Worm (Caenorhabditis elegans) whole organism, L1 larva: ENCODE measurements around the gene gbh-2.

Experiments used
- C34B4.2 ChIP-seq: sonication (generic microtip); optimal IDR thresholded peaks from 2 replicates; lab custom pipeline; 2017; ENCODE audit warnings: mild to moderate bottlenecking, missing genetic modification characterization, missing compliant biosample characterization
- Y116A8C.19 ChIP-seq: sonication (generic microtip); optimal IDR thresholded peaks from 2 replicates; lab custom pipeline; 2016; ENCODE audit warnings: missing compliant biosample characterization, missing genetic modification characterization, borderline replicate concordance
- aha-1 ChIP-seq: fragments of 150-350 bp; optimal IDR thresholded peaks from 2 replicates; lab custom pipeline; 2014; ENCODE audit warnings: missing biosample characterization, missing genetic modification characterization
- alr-1 ChIP-seq: fragments of 200-800 bp; sonication (Bioruptor generic); optimal IDR thresholded peaks from 2 replicates; lab custom pipeline; 2018; ENCODE audit warnings: borderline replicate concordance, mild to moderate bottlenecking, missing genetic modification characterization, missing compliant biosample characterization
- ama-1 ChIP-seq: fragments of 150-350 bp; optimal IDR thresholded peaks from 2 replicates; lab custom pipeline; 2014
- ceh-8 ChIP-seq: fragments of 200-800 bp; sonication (Bioruptor generic); optimal IDR thresholded peaks from 2 replicates; lab custom pipeline; 2018; ENCODE audit warnings: mild to moderate bottlenecking, missing genetic modification characterization, moderate library complexity, missing compliant biosample characterization
- ceh-82 ChIP-seq, 3 experiments: fragments of 150-350 bp in 1 of 3; sonication (generic microtip) in 2 of 3; optimal IDR thresholded peaks; 2 replicates each; lab custom pipeline; 2014 to 2017; ENCODE audit warnings: missing biosample characterization in 3 of 3, missing genetic modification characterization in 3 of 3
- ceh-88 ChIP-seq: fragments of 200-800 bp; sonication (Bioruptor generic); IDR thresholded peaks from 2 replicates; pipeline ENCODE4 v1.3.6; 2022; ENCODE audit warnings: missing genetic modification characterization, missing compliant biosample characterization
- ces-1 ChIP-seq: fragments of 150-350 bp; optimal IDR thresholded peaks from 2 replicates; lab custom pipeline; 2014; ENCODE audit warnings: missing biosample characterization, missing genetic modification reagents, missing genetic modification characterization
- dsc-1 ChIP-seq: sonication (generic microtip); optimal IDR thresholded peaks from 2 replicates; lab custom pipeline; 2016; ENCODE audit warnings: mild to moderate bottlenecking, missing genetic modification characterization, missing compliant biosample characterization
- efl-1 ChIP-seq, 4 experiments: fragments of 150-350 bp; optimal IDR thresholded peaks in 3 of 4; peaks in 1 of 4; 1 replicate in 1 of 4; 2 replicates in 3 of 4; lab custom pipeline; 2014; ENCODE audit warnings: missing biosample characterization in 2 of 4, missing genetic modification characterization in 2 of 4, missing genetic modification reagents in 2 of 4
- efl-3 ChIP-seq: fragments of 200-800 bp; sonication (Bioruptor generic); optimal IDR thresholded peaks from 2 replicates; lab custom pipeline; 2018; ENCODE audit warnings: mild to moderate bottlenecking, missing genetic modification characterization, missing compliant biosample characterization
- egl-27 ChIP-seq, 2 experiments: fragments of 150-350 bp in 1 of 2; sonication (generic microtip); optimal IDR thresholded peaks; 3 replicates each; lab custom pipeline; 2017 to 2018; ENCODE audit warnings: missing biosample characterization in 2 of 2, missing genetic modification characterization in 2 of 2, missing genetic modification reagents in 2 of 2
- elt-3 ChIP-seq, 6 experiments: fragments of 150-350 bp in 1 of 6; sonication (generic microtip); optimal IDR thresholded peaks; 2 replicates each; lab custom pipeline; 2017 to 2018; ENCODE audit warnings: missing biosample characterization in 6 of 6, missing genetic modification characterization in 6 of 6, inconsistent platforms in 1 of 6
- ets-5 ChIP-seq: fragments of 200-800 bp; sonication (Bioruptor generic); IDR thresholded peaks from 2 replicates; pipeline ENCODE4 v1.3.6; 2022; ENCODE audit warnings: missing genetic modification characterization, missing compliant biosample characterization
- grh-1 ChIP-seq: fragments of 200-800 bp; sonication (Bioruptor generic); IDR thresholded peaks from 2 replicates; pipeline ENCODE4 v1.3.6; 2022; ENCODE audit warnings: missing genetic modification reagents, missing genetic modification characterization, missing compliant biosample characterization
- hlh-4 ChIP-seq: sonication (generic microtip); optimal IDR thresholded peaks from 2 replicates; lab custom pipeline; 2016; ENCODE audit warnings: mild to moderate bottlenecking, missing genetic modification characterization, missing compliant biosample characterization
- hpl-2 ChIP-seq: fragments of 150-350 bp; optimal IDR thresholded peaks from 2 replicates; lab custom pipeline; 2014; ENCODE audit warnings: missing biosample characterization, missing genetic modification reagents, missing genetic modification characterization
- irx-1 ChIP-seq: sonication (generic microtip); optimal IDR thresholded peaks from 2 replicates; lab custom pipeline; 2016; ENCODE audit warnings: missing genetic modification characterization, missing compliant biosample characterization
- jun-1 ChIP-seq: fragments of 150-350 bp; optimal IDR thresholded peaks from 2 replicates; lab custom pipeline; 2014; ENCODE audit warnings: missing biosample characterization, missing genetic modification reagents, missing genetic modification characterization
- lin-35 ChIP-seq, 2 experiments: fragments of 150-350 bp; optimal IDR thresholded peaks; 2 replicates each; lab custom pipeline; 2014; ENCODE audit warnings: missing biosample characterization in 2 of 2, missing genetic modification characterization in 2 of 2, missing genetic modification reagents in 2 of 2
- lin-39 ChIP-seq: fragments of 150-350 bp; optimal IDR thresholded peaks from 2 replicates; lab custom pipeline; 2014; ENCODE audit warnings: missing biosample characterization, missing genetic modification reagents, missing genetic modification characterization
- lsy-2 ChIP-seq, 2 experiments: fragments of 150-350 bp; optimal IDR thresholded peaks; 2 replicates each; lab custom pipeline; 2014; ENCODE audit warnings: missing biosample characterization in 2 of 2, missing genetic modification characterization in 2 of 2
- mef-2 ChIP-seq: fragments of 150-350 bp; optimal IDR thresholded peaks from 2 replicates; lab custom pipeline; 2014; ENCODE audit warnings: missing biosample characterization, missing genetic modification characterization
- nhr-12 ChIP-seq: sonication (generic microtip); optimal IDR thresholded peaks from 2 replicates; lab custom pipeline; 2017; ENCODE audit warnings: missing biosample characterization, missing genetic modification characterization
- nhr-237 ChIP-seq: fragments of 150-350 bp; optimal IDR thresholded peaks from 2 replicates; lab custom pipeline; 2014; ENCODE audit warnings: missing biosample characterization, missing genetic modification characterization
- nhr-28 ChIP-seq: fragments of 150-350 bp; optimal IDR thresholded peaks from 2 replicates; lab custom pipeline; 2014; ENCODE audit warnings: missing biosample characterization, missing genetic modification characterization
- nhr-71 ChIP-seq: sonication (generic microtip); optimal IDR thresholded peaks from 2 replicates; lab custom pipeline; 2016; ENCODE audit warnings: mild to moderate bottlenecking, missing genetic modification characterization, moderate library complexity, missing compliant biosample characterization
- nhr-77 ChIP-seq: fragments of 150-350 bp; optimal IDR thresholded peaks from 2 replicates; lab custom pipeline; 2014; ENCODE audit warnings: missing biosample characterization, missing genetic modification characterization
- nhr-90 ChIP-seq: sonication (generic microtip); optimal IDR thresholded peaks from 2 replicates; lab custom pipeline; 2016; ENCODE audit warnings: mild to moderate bottlenecking, missing genetic modification characterization, missing compliant biosample characterization; ENCODE audit not compliant: poor library complexity
- pag-3 ChIP-seq: sonication (generic microtip); optimal IDR thresholded peaks from 2 replicates; lab custom pipeline; 2017; ENCODE audit warnings: missing genetic modification characterization, mild to moderate bottlenecking, missing compliant biosample characterization, antibody characterized with exemption, borderline replicate concordance; ENCODE audit not compliant: insufficient read depth
- pax-3 ChIP-seq: fragments of 200-800 bp; sonication (Bioruptor generic); optimal IDR thresholded peaks from 2 replicates; lab custom pipeline; 2018; ENCODE audit warnings: mild to moderate bottlenecking, missing genetic modification characterization, moderate library complexity, missing compliant biosample characterization
- pqm-1 ChIP-seq: sonication (generic microtip); optimal IDR thresholded peaks from 3 replicates; lab custom pipeline; 2017; ENCODE audit warnings: missing biosample characterization, missing genetic modification characterization
- rnt-1 ChIP-seq: sonication (generic microtip); optimal IDR thresholded peaks from 2 replicates; lab custom pipeline; 2016; ENCODE audit warnings: mild to moderate bottlenecking, missing genetic modification characterization, moderate library complexity, missing compliant biosample characterization
- sox-4 ChIP-seq: sonication (generic microtip); optimal IDR thresholded peaks from 2 replicates; lab custom pipeline; 2016; ENCODE audit warnings: missing genetic modification characterization, missing compliant biosample characterization
- sptf-1 ChIP-seq: fragments of 150-350 bp; optimal IDR thresholded peaks from 2 replicates; lab custom pipeline; 2014; ENCODE audit warnings: missing biosample characterization, missing genetic modification characterization
- tbx-2 ChIP-seq: sonication (generic microtip); optimal IDR thresholded peaks from 2 replicates; lab custom pipeline; 2016; ENCODE audit warnings: missing genetic modification characterization, missing compliant biosample characterization
- tlp-1 ChIP-seq: fragments of 150-350 bp; optimal IDR thresholded peaks from 2 replicates; lab custom pipeline; 2014; ENCODE audit warnings: missing biosample characterization, missing genetic modification characterization
- unc-130 ChIP-seq: fragments of 150-350 bp; optimal IDR thresholded peaks from 2 replicates; lab custom pipeline; 2017; ENCODE audit warnings: missing biosample characterization, missing genetic modification characterization, inconsistent platforms
- unc-30 ChIP-seq: sonication (generic microtip); optimal IDR thresholded peaks from 2 replicates; lab custom pipeline; 2017; ENCODE audit warnings: missing biosample characterization, missing genetic modification characterization
- unc-86 ChIP-seq: sonication (generic microtip); optimal IDR thresholded peaks from 2 replicates; lab custom pipeline; 2016; ENCODE audit warnings: missing genetic modification characterization, missing compliant biosample characterization
- xbp-1 ChIP-seq: sonication (generic microtip); optimal IDR thresholded peaks from 2 replicates; lab custom pipeline; 2016; ENCODE audit warnings: missing genetic modification characterization, missing compliant biosample characterization
- zag-1 ChIP-seq: fragments of 150-350 bp; optimal IDR thresholded peaks from 2 replicates; lab custom pipeline; 2014; ENCODE audit warnings: missing biosample characterization, missing genetic modification characterization
- zip-4 ChIP-seq: fragments of 200-800 bp; sonication (Bioruptor generic); optimal IDR thresholded peaks from 2 replicates; lab custom pipeline; 2018; ENCODE audit warnings: mild to moderate bottlenecking, missing genetic modification characterization, moderate library complexity, missing compliant biosample characterization
- ztf-11 ChIP-seq, 2 experiments: sonication (generic microtip); optimal IDR thresholded peaks; 2 replicates each; lab custom pipeline; 2016 to 2017; ENCODE audit warnings: missing genetic modification characterization in 2 of 2, missing biosample characterization in 1 of 2, missing compliant biosample characterization in 1 of 2
- ztf-4 ChIP-seq: fragments of 150-350 bp; optimal IDR thresholded peaks from 2 replicates; lab custom pipeline; 2014; ENCODE audit warnings: missing biosample characterization, missing genetic modification characterization

gbh-2 gene

DNA sequence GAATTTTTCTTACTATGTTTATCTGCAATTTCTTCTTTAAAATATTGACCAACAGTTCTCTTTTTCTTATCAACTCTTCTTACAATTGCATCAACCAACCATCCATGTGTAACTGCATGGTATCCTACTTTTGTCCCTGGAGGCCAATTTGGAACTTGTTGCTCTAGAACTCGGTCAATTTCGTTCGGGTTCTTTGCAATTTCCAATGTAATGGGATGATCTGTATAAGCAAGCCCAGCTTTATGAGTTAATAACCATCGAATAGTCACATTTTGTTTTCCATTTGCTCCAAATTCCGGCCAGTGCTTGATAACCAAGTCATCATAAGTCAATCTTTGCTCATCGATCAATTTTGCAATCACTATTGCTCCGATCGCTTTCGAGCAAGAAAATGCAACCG is 6.3 kb upstream of the gbh-2 start:
- TF ChIP-seq elt-3 (tag; optimal IDR thresholded peaks at IDR 0.05; lab: Kevin White, UChicago) (peak in 1 of 6 experiments; percentile 2), zip-4 (no peak), ama-1 (lab: Kevin White, UChicago) (peak; percentile 30), C34B4.2 (tag; lab: Kevin White, UChicago) (no peak), efl-1 (optimal IDR thresholded peaks at IDR 0.05; lab: Kevin White, UChicago) (no peak), efl-1 (GFP tag; optimal IDR thresholded peaks at IDR 0.05 in 1 of 2; lab: Kevin White, UChicago) (peak in 1 of 2 experiments; percentile 77)

DNA sequence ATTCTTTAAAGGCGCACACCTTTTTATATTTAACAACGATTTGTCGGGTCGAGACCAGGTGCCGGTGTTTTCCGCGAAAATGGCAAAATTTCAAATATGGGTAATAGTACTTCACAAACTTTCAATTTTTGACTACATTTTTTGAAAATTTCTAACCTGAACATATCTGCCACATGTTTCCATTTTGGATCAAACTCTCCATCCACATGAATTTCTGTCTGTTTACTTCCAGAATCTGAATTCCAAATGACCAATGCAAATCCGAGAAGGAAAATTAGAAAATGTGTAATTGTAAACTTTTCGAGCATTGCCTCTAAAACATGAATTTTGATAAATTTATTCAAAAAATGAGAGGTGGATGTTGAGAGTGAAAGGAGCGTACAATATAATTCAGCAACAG is 5.5 kb upstream of the gbh-2 start, which contains the start of gene lact-4:
Gene lact-4 (minus strand): TSS at position 313 of the 400 bp plus-strand sequence.
- TF ChIP-seq dsc-1 (tag; lab: Kevin White, UChicago) (no peak), rnt-1 (tag; lab: Kevin White, UChicago) (no peak), lin-39 (no peak), grh-1 (no peak), lsy-2 (tag; optimal IDR thresholded peaks at IDR 0.05; lab: Kevin White, UChicago) (no peak), tbx-2 (no peak), irx-1 (tag; lab: Kevin White, UChicago) (no peak), jun-1 (tag; lab: Kevin White, UChicago) (no peak), hpl-2 (GFP tag; lab: Kevin White, UChicago) (no peak), hlh-4 (no peak), efl-1 (optimal IDR thresholded peaks at IDR 0.05; lab: Kevin White, UChicago) (no peak), efl-1 (GFP tag; optimal IDR thresholded peaks at IDR 0.05 in 1 of 2; lab: Kevin White, UChicago) (no peak), ceh-82 (tag; optimal IDR thresholded peaks at IDR 0.05; lab: Kevin White, UChicago) (no peak), sox-4 (no peak), unc-130 (no peak), ces-1 (GFP tag; lab: Kevin White, UChicago) (no peak), lin-35 (GFP tag; optimal IDR thresholded peaks at IDR 0.05; lab: Kevin White, UChicago) (no peak)

DNA sequence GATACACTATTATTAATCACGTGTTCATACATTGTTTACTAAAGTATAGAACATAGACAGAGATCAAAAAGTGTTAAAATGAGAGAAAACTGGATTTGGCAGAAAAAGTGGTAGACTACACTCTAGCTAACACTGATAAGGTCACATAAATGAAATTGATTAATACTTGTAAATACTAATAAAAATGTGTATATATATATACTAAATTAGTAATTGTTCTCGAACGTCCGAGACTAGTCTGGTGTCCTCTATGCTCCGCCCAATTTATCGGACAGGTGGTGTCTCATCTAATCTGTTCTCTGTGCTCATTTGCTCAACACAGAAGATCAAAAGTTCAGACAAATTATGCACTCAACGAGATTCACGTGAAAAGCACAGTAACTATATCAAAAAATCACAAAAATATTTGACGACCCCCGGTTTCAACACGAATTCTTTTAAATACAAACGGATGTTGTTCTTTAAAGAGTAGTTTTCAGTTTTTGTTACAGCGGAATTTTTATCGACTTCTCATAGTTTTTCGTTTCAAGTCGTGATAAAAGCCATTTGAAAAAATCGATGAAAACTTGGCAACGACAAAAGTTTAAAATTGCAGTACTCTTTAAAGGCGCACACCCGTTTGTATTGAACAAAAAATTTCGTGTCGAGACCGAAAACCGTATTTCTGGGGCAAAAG is 4.5 kb upstream of the gbh-2 start:
- TF ChIP-seq nhr-77 (tag; lab: Kevin White, UChicago) (no peak), nhr-12 (tag; lab: Kevin White, UChicago) (no peak), elt-3 (tag; optimal IDR thresholded peaks at IDR 0.05; lab: Kevin White, UChicago) (peak in 1 of 6 experiments; percentile 41), ceh-8 (no peak), tlp-1 (tag; lab: Kevin White, UChicago) (no peak), hpl-2 (GFP tag; lab: Kevin White, UChicago) (no peak), mef-2 (tag; lab: Kevin White, UChicago) (no peak), nhr-71 (tag; lab: Kevin White, UChicago) (peak; percentile 76), unc-30 (no peak), aha-1 (tag; lab: Kevin White, UChicago) (no peak), egl-27 (tag; optimal IDR thresholded peaks at IDR 0.05; lab: Kevin White, UChicago) (no peak), rnt-1 (tag; lab: Kevin White, UChicago) (peak; percentile 41), tbx-2 (no peak), pax-3 (tag; lab: Kevin White, UChicago) (no peak), nhr-28 (tag; lab: Kevin White, UChicago) (no peak), ceh-88 (GFP tag; lab: Robert Waterston, UW) (no peak), efl-1 (optimal IDR thresholded peaks at IDR 0.05; lab: Kevin White, UChicago) (no peak), efl-1 (GFP tag; optimal IDR thresholded peaks at IDR 0.05 in 1 of 2; lab: Kevin White, UChicago) (peak in 1 of 2 experiments; percentile 83), Y116A8C.19 (no peak), xbp-1 (tag; lab: Kevin White, UChicago) (no peak), alr-1 (no peak), dsc-1 (tag; lab: Kevin White, UChicago) (peak; percentile 13), ztf-4 (peak; percentile 50), pag-3 (tag; lab: Kevin White, UChicago) (no peak), unc-86 (tag; lab: Kevin White, UChicago) (no peak), zag-1 (no peak), efl-3 (GFP tag; lab: Kevin White, UChicago) (no peak), nhr-237 (tag; lab: Kevin White, UChicago) (no peak), ztf-11 (tag; optimal IDR thresholded peaks at IDR 0.05; lab: Kevin White, UChicago) (no peak), ceh-82 (tag; optimal IDR thresholded peaks at IDR 0.05; lab: Kevin White, UChicago) (no peak), sptf-1 (tag; lab: Kevin White, UChicago) (no peak), lin-39 (no peak), ets-5 (no peak), nhr-90 (tag; lab: Kevin White, UChicago) (no peak), pqm-1 (tag; lab: Kevin White, UChicago) (no peak)
